Fruit fly (Drosophila melanogaster): Measurements from ENCODE around the gene CG43707.

The CG43707 gene

DNA sequence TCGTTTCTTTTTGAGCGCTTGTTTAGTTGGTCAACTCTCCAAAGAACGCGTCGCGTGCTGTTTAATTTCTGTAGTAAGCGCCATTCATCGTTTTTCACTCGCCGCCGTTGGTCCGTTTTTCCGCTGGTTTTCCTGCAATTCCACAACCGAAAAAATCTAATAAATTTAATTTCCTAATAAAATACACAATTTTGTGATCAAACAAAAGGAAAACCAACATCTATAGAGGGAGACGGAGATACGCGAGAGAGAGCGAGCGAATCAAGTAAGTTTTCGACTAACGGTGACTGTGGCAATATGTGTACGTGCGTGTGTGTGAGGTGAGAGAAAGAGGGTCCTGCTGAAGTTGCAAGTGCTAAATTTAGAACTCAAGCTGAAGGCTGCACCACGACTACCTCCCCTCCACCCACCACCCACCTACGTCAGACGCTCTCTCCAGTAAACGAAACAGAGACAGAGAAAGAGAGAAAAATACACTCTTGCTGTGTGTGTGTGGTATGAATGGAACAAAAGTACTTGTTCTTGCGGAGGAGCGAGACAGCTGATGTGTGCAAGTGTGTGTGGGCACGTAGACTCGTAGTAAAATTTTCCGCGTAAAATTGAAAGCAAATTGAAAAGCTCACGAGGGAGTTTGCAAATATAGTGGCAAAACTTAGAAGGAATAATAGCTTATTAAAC, 46.5 kb downstream of the CG43707 start, which contains the start of gene Reph:
TSS of gene Reph (plus strand) at position 80 of the 678 bp plus-strand sequence.
- no peak for TF ChIP-seq dsf (GFP tag; optimal IDR thresholded peaks at IDR 0.05; ENCODE audit: borderline replicate concordance)
- TF ChIP-seq br (GFP tag; optimal IDR thresholded peaks at IDR 0.05): peak; percentile 31
- peak; percentile 29 for TF ChIP-seq Hnf4 (GFP tag; optimal IDR thresholded peaks at IDR 0.05)
- TF ChIP-seq pan (optimal IDR thresholded peaks at IDR 0.05): no peak
- peak; percentile 69 for TF ChIP-seq N (GFP tag; optimal IDR thresholded peaks at IDR 0.05)
- peak; percentile 35 for TF ChIP-seq Vsx2 (GFP tag; optimal IDR thresholded peaks at IDR 0.05; ENCODE audit: partially characterized antibody)
- no peak for TF ChIP-seq Rel (GFP tag; optimal IDR thresholded peaks at IDR 0.05)
- no peak for TF ChIP-seq Rel (tag; optimal IDR thresholded peaks at IDR 0.05)
- peak; percentile 52 for TF ChIP-seq fru (GFP tag; optimal IDR thresholded peaks at IDR 0.05)
- TF ChIP-seq Dfd (GFP tag; optimal IDR thresholded peaks at IDR 0.05): no peak
- no peak for TF ChIP-seq CrebA (GFP tag; optimal IDR thresholded peaks at IDR 0.05; ENCODE audit: borderline replicate concordance)
- TF ChIP-seq CG9705 (GFP tag; optimal IDR thresholded peaks at IDR 0.05): peak; percentile 10
- TF ChIP-seq lola (GFP tag; optimal IDR thresholded peaks at IDR 0.05): no peak
- TF ChIP-seq psq (GFP tag; optimal IDR thresholded peaks at IDR 0.05): peak; percentile 51
- no peak for TF ChIP-seq Hr78 (GFP tag; optimal IDR thresholded peaks at IDR 0.05)
- peak; percentile 2 for TF ChIP-seq brk (GFP tag; optimal IDR thresholded peaks at IDR 0.05)
- TF ChIP-seq woc (GFP tag; optimal IDR thresholded peaks at IDR 0.05): no peak
- TF ChIP-seq HLH106 (tag; optimal IDR thresholded peaks at IDR 0.05): peak; percentile 21
- no peak for TF ChIP-seq GATAd (GFP tag; optimal IDR thresholded peaks at IDR 0.05)
- TF ChIP-seq jim (GFP tag; optimal IDR thresholded peaks at IDR 0.05): no peak
- TF ChIP-seq foxo (GFP tag; optimal IDR thresholded peaks at IDR 0.05): peak in 1 of 2 experiments; percentile 17
- no peak for TF ChIP-seq CG32264 (GFP tag; optimal IDR thresholded peaks at IDR 0.05)
- peak; percentile 90 for TF ChIP-seq Dif (GFP tag; optimal IDR thresholded peaks at IDR 0.05; ENCODE audit: partially characterized antibody)
- TF ChIP-seq dl (GFP tag; optimal IDR thresholded peaks at IDR 0.05; ENCODE audit: insufficient read depth in 1 of 2, partially characterized antibody in 2 of 2): peak; percentile 60 to 75
- TF ChIP-seq rgr (GFP tag; optimal IDR thresholded peaks at IDR 0.05): peak; percentile 67
- TF ChIP-seq Hr83 (GFP tag; optimal IDR thresholded peaks at IDR 0.05; ENCODE audit: poor library complexity, severe bottlenecking): peak; percentile 85
- peak; percentile 1 for TF ChIP-seq h (GFP tag; optimal IDR thresholded peaks at IDR 0.05)
- TF ChIP-seq sage (GFP tag; optimal IDR thresholded peaks at IDR 0.05): no peak
- TF ChIP-seq dmrt93B (GFP tag; optimal IDR thresholded peaks at IDR 0.05): no peak
- no peak for TF ChIP-seq Abd-B (GFP tag; optimal IDR thresholded peaks at IDR 0.05)

dm6 chr2L:3804641-3805273, 47.7 kb downstream of the CG43707 start:
- peak; percentile 74 for TF ChIP-seq CG9705 (GFP tag; optimal IDR thresholded peaks at IDR 0.05)
- peak; percentile 83 for TF ChIP-seq ey (GFP tag; optimal IDR thresholded peaks at IDR 0.05)
- peak; percentile 73 for TF ChIP-seq CG32264 (GFP tag; optimal IDR thresholded peaks at IDR 0.05)
- TF ChIP-seq fru (GFP tag; optimal IDR thresholded peaks at IDR 0.05): peak; percentile 91
- TF ChIP-seq usp (GFP tag; optimal IDR thresholded peaks at IDR 0.05): no peak
- no peak for TF ChIP-seq dl (GFP tag; optimal IDR thresholded peaks at IDR 0.05; ENCODE audit: insufficient read depth in 1 of 2, partially characterized antibody in 2 of 2)
- TF ChIP-seq h (GFP tag; optimal IDR thresholded peaks at IDR 0.05): peak; percentile 90
- TF ChIP-seq sv (GFP tag; optimal IDR thresholded peaks at IDR 0.05): peak; percentile 93
- no peak for TF ChIP-seq Abd-B (GFP tag; optimal IDR thresholded peaks at IDR 0.05)
- TF ChIP-seq Vsx2 (GFP tag; optimal IDR thresholded peaks at IDR 0.05; ENCODE audit: partially characterized antibody): no peak
- no peak for TF ChIP-seq Jra (GFP tag; optimal IDR thresholded peaks at IDR 0.05)
- peak; percentile 83 for TF ChIP-seq Sp1 (GFP tag; optimal IDR thresholded peaks at IDR 0.05)
- TF ChIP-seq foxo (GFP tag; optimal IDR thresholded peaks at IDR 0.05): peak; percentile 61 to 83
- TF ChIP-seq tai (GFP tag; optimal IDR thresholded peaks at IDR 0.05): peak; percentile 33
- peak; percentile 25 for TF ChIP-seq CrebA (GFP tag; optimal IDR thresholded peaks at IDR 0.05; ENCODE audit: borderline replicate concordance)
- TF ChIP-seq Hr83 (GFP tag; optimal IDR thresholded peaks at IDR 0.05; ENCODE audit: poor library complexity, severe bottlenecking): no peak
- no peak for TF ChIP-seq Dif (GFP tag; optimal IDR thresholded peaks at IDR 0.05; ENCODE audit: partially characterized antibody)
- no peak for TF ChIP-seq pan (optimal IDR thresholded peaks at IDR 0.05)
- TF ChIP-seq psq (GFP tag; optimal IDR thresholded peaks at IDR 0.05): peak; percentile 67
- TF ChIP-seq Hr78 (GFP tag; optimal IDR thresholded peaks at IDR 0.05): no peak
- no peak for TF ChIP-seq GATAd (GFP tag; optimal IDR thresholded peaks at IDR 0.05)
- peak; percentile 44 for TF ChIP-seq woc (GFP tag; optimal IDR thresholded peaks at IDR 0.05)
- TF ChIP-seq lola (GFP tag; optimal IDR thresholded peaks at IDR 0.05): no peak
- TF ChIP-seq HLH106 (tag; optimal IDR thresholded peaks at IDR 0.05): peak; percentile 88
- no peak for TF ChIP-seq Dfd (GFP tag; optimal IDR thresholded peaks at IDR 0.05)
- TF ChIP-seq br (GFP tag; optimal IDR thresholded peaks at IDR 0.05): peak; percentile 81
- TF ChIP-seq rgr (GFP tag; optimal IDR thresholded peaks at IDR 0.05): peak; percentile 79
- TF ChIP-seq Rel (GFP tag; optimal IDR thresholded peaks at IDR 0.05): no peak
- peak; percentile 27 for TF ChIP-seq Rel (tag; optimal IDR thresholded peaks at IDR 0.05)
- TF ChIP-seq dmrt93B (GFP tag; optimal IDR thresholded peaks at IDR 0.05): peak; percentile 70
- TF ChIP-seq OdsH (GFP tag; optimal IDR thresholded peaks at IDR 0.05): peak; percentile 66
- TF ChIP-seq Hnf4 (GFP tag; optimal IDR thresholded peaks at IDR 0.05): peak; percentile 55
- no peak for TF ChIP-seq Myc (optimal IDR thresholded peaks at IDR 0.05)
- no peak for TF ChIP-seq Mio (GFP tag; optimal IDR thresholded peaks at IDR 0.05)
- TF ChIP-seq sage (GFP tag; optimal IDR thresholded peaks at IDR 0.05): peak; percentile 61
- no peak for TF ChIP-seq brk (GFP tag; optimal IDR thresholded peaks at IDR 0.05)
- no peak for TF ChIP-seq jim (GFP tag; optimal IDR thresholded peaks at IDR 0.05)
- TF ChIP-seq dsf (GFP tag; optimal IDR thresholded peaks at IDR 0.05; ENCODE audit: borderline replicate concordance): no peak
- TF ChIP-seq N (GFP tag; optimal IDR thresholded peaks at IDR 0.05): no peak
